Worm (Caenorhabditis elegans) whole organism, late embryonic: ENCODE measurements around the gene F35H8.1.

Experiments
- K02D7.2 ChIP-seq: sonication (generic microtip); optimal IDR thresholded peaks from 2 replicates; lab custom pipeline; 2017; ENCODE audit warnings: mild to moderate bottlenecking, missing genetic modification characterization, missing compliant biosample characterization
- K09A11.1 ChIP-seq: sonication (generic microtip); optimal IDR thresholded peaks from 2 replicates; lab custom pipeline; 2017; ENCODE audit warnings: antibody characterized with exemption, mild to moderate bottlenecking, missing genetic modification characterization, missing compliant biosample characterization; ENCODE audit not compliant: insufficient read depth
- ahr-1 ChIP-seq: sonication (generic microtip); optimal IDR thresholded peaks from 2 replicates; lab custom pipeline; 2016; ENCODE audit warnings: missing genetic modification characterization, missing compliant biosample characterization
- ama-1 ChIP-seq: fragments of 150-350 bp; optimal IDR thresholded peaks from 2 replicates; lab custom pipeline; 2014
- ceh-45 ChIP-seq: fragments of 200-800 bp; sonication (Bioruptor generic); IDR thresholded peaks from 2 replicates; pipeline ENCODE4 v1.3.6; 2022; ENCODE audit warnings: missing genetic modification reagents, missing genetic modification characterization, missing compliant biosample characterization
- dve-1 ChIP-seq: sonication (generic microtip); optimal IDR thresholded peaks from 2 replicates; lab custom pipeline; 2017; ENCODE audit warnings: antibody characterized with exemption, mild to moderate bottlenecking, missing genetic modification characterization, missing compliant biosample characterization
- elt-2 ChIP-seq: sonication (generic microtip); optimal IDR thresholded peaks from 2 replicates; lab custom pipeline; 2016; ENCODE audit warnings: missing genetic modification reagents, missing genetic modification characterization, missing compliant biosample characterization
- eyg-1 ChIP-seq: sonication (generic microtip); optimal IDR thresholded peaks from 2 replicates; lab custom pipeline; 2016; ENCODE audit warnings: missing genotype, missing genetic modification characterization, missing compliant biosample characterization
- fkh-6 ChIP-seq: sonication (generic microtip); optimal IDR thresholded peaks from 2 replicates; lab custom pipeline; 2016; ENCODE audit warnings: missing genetic modification characterization, missing compliant biosample characterization
- hlh-13 ChIP-seq: fragments of 200-800 bp; sonication (Bioruptor generic); optimal IDR thresholded peaks from 2 replicates; lab custom pipeline; 2018; ENCODE audit warnings: mild to moderate bottlenecking, missing genetic modification characterization, missing compliant biosample characterization
- hlh-15 ChIP-seq: sonication (generic microtip); optimal IDR thresholded peaks from 2 replicates; lab custom pipeline; 2016; ENCODE audit warnings: missing genetic modification characterization, missing compliant biosample characterization
- nhr-232 ChIP-seq: sonication (generic microtip); optimal IDR thresholded peaks from 2 replicates; lab custom pipeline; 2016; ENCODE audit warnings: missing genetic modification characterization, missing compliant biosample characterization
- pha-4 ChIP-seq: fragments of 150-350 bp; optimal IDR thresholded peaks from 2 replicates; lab custom pipeline; 2018; ENCODE audit warnings: missing biosample characterization, missing genetic modification reagents, missing genetic modification characterization
- sdc-2 ChIP-seq: sonication (generic microtip); optimal IDR thresholded peaks from 2 replicates; lab custom pipeline; 2016; ENCODE audit warnings: missing genotype, missing genetic modification characterization, missing compliant biosample characterization
- sox-4 ChIP-seq: sonication (generic microtip); optimal IDR thresholded peaks from 2 replicates; lab custom pipeline; 2017; ENCODE audit warnings: mild to moderate bottlenecking, missing genetic modification characterization, inconsistent platforms, missing compliant biosample characterization
- tbx-2 ChIP-seq: sonication (generic microtip); optimal IDR thresholded peaks from 2 replicates; lab custom pipeline; 2016; ENCODE audit warnings: missing genetic modification characterization, missing compliant biosample characterization
- unc-3 ChIP-seq, 2 experiments: fragments of 200-800 bp in 1 of 2; sonication (Bioruptor generic) in 1 of 2; sonication (generic microtip) in 1 of 2; conservative IDR thresholded peaks in 1 of 2; optimal IDR thresholded peaks in 1 of 2; 2 replicates each; pipeline versions ENCODE4 v1.3.6 to Lab custom; 2016 to 2022; ENCODE audit warnings: missing compliant biosample characterization in 2 of 2, missing genetic modification characterization in 2 of 2, missing genetic modification reagents in 1 of 2
- unc-42 ChIP-seq: sonication (generic microtip); optimal IDR thresholded peaks from 2 replicates; lab custom pipeline; 2016; ENCODE audit warnings: missing genotype, missing genetic modification characterization, missing compliant biosample characterization
- unc-86 ChIP-seq: sonication (generic microtip); optimal IDR thresholded peaks from 2 replicates; lab custom pipeline; 2016; ENCODE audit warnings: missing genetic modification characterization, missing compliant biosample characterization
- ztf-16 ChIP-seq: sonication (generic microtip); optimal IDR thresholded peaks from 2 replicates; lab custom pipeline; 2017; ENCODE audit warnings: missing genetic modification characterization, missing compliant biosample characterization

The F35H8.1 gene

DNA sequence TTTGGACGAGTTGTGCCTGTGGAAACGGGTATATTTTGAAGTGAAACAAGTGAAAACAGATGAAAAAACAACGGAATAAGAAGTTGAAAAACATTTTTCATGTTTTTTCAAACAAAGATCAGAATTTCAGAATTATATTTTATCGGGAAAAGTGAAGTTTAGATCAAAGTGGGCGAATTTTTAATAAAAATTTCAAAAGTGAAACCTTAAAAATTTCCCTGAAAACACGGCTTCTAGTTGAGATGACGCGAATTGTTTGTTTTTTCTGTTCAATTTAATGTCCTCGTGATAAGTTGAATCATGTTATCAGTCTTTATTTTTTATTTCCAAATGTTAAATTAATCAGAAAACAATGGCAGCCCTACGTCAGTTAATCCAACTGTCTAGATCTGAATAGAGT lies 45.9 kb downstream of the F35H8.1 start, which contains the start of gene gcy-3:
Gene gcy-3 (minus strand): TSS at position 101 of the 400 bp plus-strand sequence.
- TF ChIP-seq unc-3 (GFP tag; conservative IDR thresholded peaks at IDR 0.05; lab: Robert Waterston, UW): no peak
- TF ChIP-seq unc-3 (tag; optimal IDR thresholded peaks at IDR 0.05; lab: Kevin White, UChicago): no peak
- TF ChIP-seq ahr-1 (tag; lab: Kevin White, UChicago): no peak
- TF ChIP-seq eyg-1 (tag; lab: Kevin White, UChicago): no peak
- TF ChIP-seq sdc-2: no peak
- no peak for TF ChIP-seq pha-4 (tag; lab: Kevin White, UChicago)
- no peak for TF ChIP-seq ama-1 (lab: Kevin White, UChicago)
- TF ChIP-seq sox-4 (tag; lab: Kevin White, UChicago): no peak
- TF ChIP-seq hlh-13: no peak
- no peak for TF ChIP-seq nhr-232
- no peak for TF ChIP-seq elt-2 (tag; lab: Kevin White, UChicago)
- no peak for TF ChIP-seq unc-86 (tag; lab: Kevin White, UChicago)
- no peak for TF ChIP-seq dve-1 (tag; lab: Kevin White, UChicago)
- no peak for TF ChIP-seq K02D7.2
- no peak for TF ChIP-seq ceh-45
- TF ChIP-seq unc-42 (tag; lab: Kevin White, UChicago): no peak
- TF ChIP-seq tbx-2: no peak
- no peak for TF ChIP-seq hlh-15
- TF ChIP-seq ztf-16 (tag; lab: Kevin White, UChicago): no peak
- TF ChIP-seq K09A11.1 (tag; lab: Kevin White, UChicago): no peak
- TF ChIP-seq fkh-6: no peak
